Worm (Caenorhabditis elegans) whole organism, L4 larva: Measurements from ENCODE around the gene mex-5.

Experiments used
- F26F4.8 ChIP-seq: fragments of 200-800 bp; sonication (Bioruptor generic); conservative IDR thresholded peaks from 2 replicates; pipeline ENCODE4 v1.3.6; 2022; ENCODE audit warnings: missing genetic modification characterization, missing compliant biosample characterization
- T20F7.1 ChIP-seq: fragments of 200-800 bp; sonication (Bioruptor generic); optimal IDR thresholded peaks from 2 replicates; lab custom pipeline; 2018; ENCODE audit warnings: mild to moderate bottlenecking, missing genetic modification characterization, missing compliant biosample characterization
- T26A8.4 ChIP-seq: fragments of 200-800 bp; sonication (Bioruptor generic); IDR thresholded peaks from 2 replicates; pipeline ENCODE4 v1.3.6; 2022; ENCODE audit warnings: missing genetic modification characterization, missing compliant biosample characterization
- Y48G9A.11 ChIP-seq: fragments of 200-800 bp; sonication (Bioruptor generic); IDR thresholded peaks from 2 replicates; pipeline ENCODE4 v1.3.6; 2022; ENCODE audit warnings: missing genetic modification reagents, missing genetic modification characterization, missing compliant biosample characterization
- Y75B8A.6 ChIP-seq: fragments of 200-800 bp; sonication (Bioruptor generic); IDR thresholded peaks from 2 replicates; pipeline ENCODE4 v1.3.6; 2022; ENCODE audit warnings: missing genetic modification reagents, missing genetic modification characterization, missing compliant biosample characterization
- ZK337.2 ChIP-seq: fragments of 200-800 bp; sonication (Bioruptor generic); IDR thresholded peaks from 2 replicates; pipeline ENCODE4 v1.3.6; 2022; ENCODE audit warnings: missing genetic modification reagents, missing genetic modification characterization, missing compliant biosample characterization
- aha-1 ChIP-seq: fragments of 150-350 bp; peaks from one replicate; lab custom pipeline; 2014; ENCODE audit warnings: missing biosample characterization, missing genetic modification characterization
- ama-1 ChIP-seq: fragments of 150-350 bp; optimal IDR thresholded peaks from 2 replicates; lab custom pipeline; 2014; ENCODE audit warnings: inconsistent platforms, mixed read lengths
- attf-4 ChIP-seq: sonication (generic microtip); optimal IDR thresholded peaks from 3 replicates; lab custom pipeline; 2017; ENCODE audit warnings: missing biosample characterization, missing genetic modification characterization
- ceh-20 ChIP-seq: fragments of 200-800 bp; sonication (Bioruptor generic); IDR thresholded peaks from 2 replicates; pipeline ENCODE4 v1.3.6; 2022; ENCODE audit warnings: missing genetic modification reagents, missing genetic modification characterization, missing compliant biosample characterization
- ceh-28 ChIP-seq: fragments of 150-350 bp; optimal IDR thresholded peaks from 2 replicates; lab custom pipeline; 2014; ENCODE audit warnings: missing biosample characterization, missing genetic modification reagents, missing genetic modification characterization
- ceh-62 ChIP-seq: sonication (generic microtip); optimal IDR thresholded peaks from 2 replicates; lab custom pipeline; 2017; ENCODE audit warnings: missing biosample characterization, missing genetic modification characterization
- ceh-82 ChIP-seq: sonication (generic microtip); optimal IDR thresholded peaks from 2 replicates; lab custom pipeline; 2017; ENCODE audit warnings: missing biosample characterization, missing genetic modification characterization
- ces-1 ChIP-seq: fragments of 150-350 bp; sonication (generic microtip); optimal IDR thresholded peaks from 4 replicates; lab custom pipeline; 2014; ENCODE audit warnings: missing biosample characterization, missing genetic modification reagents, missing genetic modification characterization
- cey-2 ChIP-seq: sonication (generic microtip); optimal IDR thresholded peaks from 3 replicates; lab custom pipeline; 2017; ENCODE audit warnings: missing genetic modification characterization, mild to moderate bottlenecking, missing compliant biosample characterization, antibody characterized with exemption, borderline replicate concordance; ENCODE audit not compliant: insufficient read depth
- daf-16 ChIP-seq, 3 experiments: sonication (generic microtip); optimal IDR thresholded peaks; 2 replicates each; lab custom pipeline; 2016 to 2017; ENCODE audit warnings: missing genetic modification characterization in 3 of 3, missing genetic modification reagents in 3 of 3, mild to moderate bottlenecking in 2 of 3, missing compliant biosample characterization in 2 of 3, missing biosample characterization in 1 of 3, moderate library complexity in 1 of 3
- daf-19 ChIP-seq: fragments of 200-800 bp; sonication (Bioruptor generic); conservative IDR thresholded peaks from 2 replicates; pipeline ENCODE4 v1.3.6; 2022; ENCODE audit warnings: missing genetic modification characterization, missing compliant biosample characterization
- dmd-6 ChIP-seq: fragments of 200-800 bp; sonication (Bioruptor generic); IDR thresholded peaks from 2 replicates; pipeline ENCODE4 v1.3.6; 2022; ENCODE audit warnings: missing genetic modification reagents, missing genetic modification characterization, missing compliant biosample characterization
- dmd-9 ChIP-seq: fragments of 200-800 bp; sonication (Bioruptor generic); IDR thresholded peaks from 2 replicates; pipeline ENCODE4 v1.3.6; 2022; ENCODE audit warnings: missing genetic modification reagents, missing genetic modification characterization, missing compliant biosample characterization
- dpl-1 ChIP-seq: fragments of 150-350 bp; optimal IDR thresholded peaks from 2 replicates; lab custom pipeline; 2014; ENCODE audit warnings: missing biosample characterization, missing genetic modification reagents, missing genetic modification characterization
- egl-43 ChIP-seq: fragments of 200-800 bp; sonication (Bioruptor generic); IDR thresholded peaks from 2 replicates; pipeline ENCODE4 v1.3.6; 2022; ENCODE audit warnings: missing genetic modification reagents, missing genetic modification characterization, missing compliant biosample characterization
- hlh-11 ChIP-seq: fragments of 200-800 bp; sonication (Bioruptor generic); optimal IDR thresholded peaks from 2 replicates; lab custom pipeline; 2018; ENCODE audit warnings: mild to moderate bottlenecking, missing genetic modification characterization, missing compliant biosample characterization
- lin-13 ChIP-seq: fragments of 150-350 bp; optimal IDR thresholded peaks from 2 replicates; lab custom pipeline; 2014; ENCODE audit warnings: missing biosample characterization, missing genetic modification reagents, missing genetic modification characterization
- lin-29 ChIP-seq: fragments of 200-800 bp; sonication (Bioruptor generic); IDR thresholded peaks from 2 replicates; pipeline ENCODE4 v1.3.6; 2022; ENCODE audit warnings: missing genetic modification reagents, missing genetic modification characterization, missing compliant biosample characterization
- lin-38 ChIP-seq: fragments of 200-800 bp; sonication (Bioruptor generic); IDR thresholded peaks from 2 replicates; pipeline ENCODE4 v1.3.6; 2022; ENCODE audit warnings: missing genetic modification reagents, missing genetic modification characterization, missing compliant biosample characterization
- lsy-2 ChIP-seq, 2 experiments: fragments of 150-350 bp in 1 of 2; sonication (generic microtip) in 1 of 2; optimal IDR thresholded peaks; 2 replicates each; lab custom pipeline; 2014 to 2017; ENCODE audit warnings: missing biosample characterization in 2 of 2, missing genetic modification characterization in 2 of 2
- madf-5 ChIP-seq, 2 experiments: fragments of 200-800 bp; sonication (Bioruptor generic); IDR thresholded peaks; 2 replicates each; pipeline ENCODE4 v1.3.6; 2022; ENCODE audit warnings: missing compliant biosample characterization in 2 of 2, missing genetic modification characterization in 2 of 2
- mdl-1 ChIP-seq, 2 experiments: fragments of 150-350 bp in 1 of 2; sonication (generic microtip) in 1 of 2; optimal IDR thresholded peaks; 2 replicates each; lab custom pipeline; 2014 to 2017; ENCODE audit warnings: missing biosample characterization in 2 of 2, missing genetic modification characterization in 2 of 2
- mdt-29 ChIP-seq: fragments of 200-800 bp; sonication (Bioruptor generic); IDR thresholded peaks from 2 replicates; pipeline ENCODE4 v1.3.6; 2022; ENCODE audit warnings: missing genetic modification reagents, missing genetic modification characterization, missing compliant biosample characterization
- mep-1 ChIP-seq: fragments of 150-350 bp; sonication (generic microtip); optimal IDR thresholded peaks from 3 replicates; lab custom pipeline; 2014; ENCODE audit warnings: missing biosample characterization, missing genetic modification characterization
- mes-2 ChIP-seq: sonication (generic microtip); optimal IDR thresholded peaks from 2 replicates; lab custom pipeline; 2016; ENCODE audit warnings: missing genotype, mild to moderate bottlenecking, missing genetic modification characterization, missing compliant biosample characterization; ENCODE audit not compliant: poor library complexity, severe bottlenecking
- mxl-2 ChIP-seq: fragments of 200-800 bp; sonication (Bioruptor generic); conservative IDR thresholded peaks from 2 replicates; pipeline ENCODE4 v1.3.6; 2022; ENCODE audit warnings: missing genetic modification reagents, missing genetic modification characterization, missing compliant biosample characterization
- nhr-28 ChIP-seq: fragments of 150-350 bp; optimal IDR thresholded peaks from 2 replicates; lab custom pipeline; 2014; ENCODE audit warnings: missing biosample characterization, missing genetic modification characterization
- nhr-42 ChIP-seq: fragments of 200-800 bp; sonication (Bioruptor generic); IDR thresholded peaks from 2 replicates; pipeline ENCODE4 v1.3.6; 2022; ENCODE audit warnings: missing genetic modification characterization, missing compliant biosample characterization
- nhr-48 ChIP-seq: sonication (generic microtip); optimal IDR thresholded peaks from 2 replicates; lab custom pipeline; 2016; ENCODE audit warnings: mild to moderate bottlenecking, missing genetic modification characterization, missing compliant biosample characterization
- nhr-6 ChIP-seq: fragments of 150-350 bp; optimal IDR thresholded peaks from 2 replicates; lab custom pipeline; 2014; ENCODE audit warnings: missing biosample characterization, missing genetic modification characterization
- pha-4 ChIP-seq, 2 experiments: fragments of 150-350 bp in 1 of 2; fragments of 200-800 bp in 1 of 2; sonication (Bioruptor generic) in 1 of 2; IDR thresholded peaks in 1 of 2; optimal IDR thresholded peaks in 1 of 2; 2 replicates each; pipeline versions ENCODE4 v1.3.6 to Lab custom; 2014 to 2022; ENCODE audit warnings: missing genetic modification characterization in 2 of 2, missing genetic modification reagents in 2 of 2, missing biosample characterization in 1 of 2, missing compliant biosample characterization in 1 of 2
- rbr-2 ChIP-seq: sonication (generic microtip); optimal IDR thresholded peaks from 2 replicates; lab custom pipeline; 2016; ENCODE audit warnings: missing genotype, missing genetic modification characterization, missing compliant biosample characterization
- skn-1 ChIP-seq: fragments of 150-350 bp; optimal IDR thresholded peaks from 2 replicates; lab custom pipeline; 2014; ENCODE audit warnings: missing biosample characterization, missing genetic modification characterization
- snpc-1.2 ChIP-seq: fragments of 200-800 bp; sonication (Bioruptor generic); IDR thresholded peaks from 2 replicates; pipeline ENCODE4 v1.3.6; 2022; ENCODE audit warnings: missing genetic modification reagents, missing genetic modification characterization, missing compliant biosample characterization
- spr-1 ChIP-seq: sonication (generic microtip); optimal IDR thresholded peaks from 2 replicates; lab custom pipeline; 2016; ENCODE audit warnings: mild to moderate bottlenecking, missing genetic modification characterization, missing compliant biosample characterization
- zip-2 ChIP-seq: fragments of 150-350 bp; optimal IDR thresholded peaks from 2 replicates; lab custom pipeline; 2014; ENCODE audit warnings: missing biosample characterization, missing genetic modification characterization
- ztf-11 ChIP-seq: fragments of 150-350 bp; optimal IDR thresholded peaks from 2 replicates; lab custom pipeline; 2014; ENCODE audit warnings: missing biosample characterization, missing genetic modification characterization

The mex-5 gene

ce11 chrIV:13314181-13314580 is 39.3 kb upstream of the mex-5 start (continued):
- TF ChIP-seq zip-2: no peak
- peak; percentile 85 for TF ChIP-seq ceh-20 (GFP tag; lab: Robert Waterston, UW)
- TF ChIP-seq dmd-6: peak; percentile 88
- no peak for TF ChIP-seq ZK337.2
- no peak for TF ChIP-seq ama-1
- TF ChIP-seq skn-1: no peak
- TF ChIP-seq dmd-9 (GFP tag; lab: Robert Waterston, UW): no peak
- no peak for TF ChIP-seq T26A8.4 (GFP tag; lab: Robert Waterston, UW)
- TF ChIP-seq mes-2: peak; percentile 51
- TF ChIP-seq spr-1 (tag; lab: Kevin White, UChicago): no peak
- TF ChIP-seq aha-1 (tag; lab: Kevin White, UChicago): no peak
- no peak for TF ChIP-seq ceh-62 (tag; lab: Kevin White, UChicago)
- 0 out of 2 replicates have a peak, but pooled peaks have one; percentile 32 for TF ChIP-seq mxl-2
- TF ChIP-seq lsy-2 (tag; optimal IDR thresholded peaks at IDR 0.05; lab: Kevin White, UChicago): peak in 1 of 2 experiments; percentile 39
- TF ChIP-seq nhr-28 (tag; lab: Kevin White, UChicago): peak; percentile 99
- TF ChIP-seq rbr-2 (tag; lab: Kevin White, UChicago): no peak
- TF ChIP-seq daf-16 (GFP tag; optimal IDR thresholded peaks at IDR 0.05; lab: Kevin White, UChicago): peak in 1 of 2 experiments; percentile 24
- peak; percentile 81 for TF ChIP-seq daf-16 (tag; optimal IDR thresholded peaks at IDR 0.05; lab: Kevin White, UChicago)
- peak; percentile 65 for TF ChIP-seq mep-1
- no peak for TF ChIP-seq attf-4
- no peak for TF ChIP-seq Y48G9A.11 (GFP tag; lab: Robert Waterston, UW)
- no peak for TF ChIP-seq nhr-6 (tag; lab: Kevin White, UChicago)
- TF ChIP-seq snpc-1.2 (GFP tag; lab: Robert Waterston, UW): no peak
- TF ChIP-seq ceh-82 (tag; lab: Kevin White, UChicago): no peak
- TF ChIP-seq lin-38 (GFP tag; lab: Robert Waterston, UW): no peak
- peak; percentile 86 for TF ChIP-seq nhr-48
- no peak for TF ChIP-seq ces-1 (GFP tag; lab: Kevin White, UChicago)
- no peak for TF ChIP-seq madf-5 (GFP tag; IDR thresholded peaks at IDR 0.05; lab: Robert Waterston, UW)
- peak; percentile 45; the same call in 1 of the 2 replicates for TF ChIP-seq mdt-29 (GFP tag; lab: Robert Waterston, UW)
- no peak for TF ChIP-seq daf-19 (GFP tag; lab: Robert Waterston, UW)
- peak in 1 of 2 experiments; percentile 24 for TF ChIP-seq mdl-1 (tag; optimal IDR thresholded peaks at IDR 0.05; lab: Kevin White, UChicago)
- TF ChIP-seq ceh-28: no peak
- TF ChIP-seq pha-4 (GFP tag; IDR thresholded peaks at IDR 0.05; lab: Robert Waterston, UW): peak; percentile 7; the same call in 1 of the 2 replicates
- TF ChIP-seq pha-4 (tag; optimal IDR thresholded peaks at IDR 0.05; lab: Kevin White, UChicago): no peak
- no peak for TF ChIP-seq egl-43
- TF ChIP-seq ztf-11: no peak
- TF ChIP-seq lin-13: no peak
- TF ChIP-seq T20F7.1 (GFP tag; lab: Kevin White, UChicago): peak; percentile 10
- peak; percentile 94 for TF ChIP-seq hlh-11 (tag; lab: Kevin White, UChicago)
- TF ChIP-seq lin-29: no peak
- TF ChIP-seq Y75B8A.6 (GFP tag; lab: Robert Waterston, UW): 0 out of 2 replicates have a peak, but pooled peaks have one; percentile 19
- no peak for TF ChIP-seq F26F4.8 (GFP tag; lab: Robert Waterston, UW)
- TF ChIP-seq cey-2: peak; percentile 22
- no peak for TF ChIP-seq dpl-1 (GFP tag; lab: Kevin White, UChicago)
- TF ChIP-seq nhr-42: no peak
